Worm (Caenorhabditis elegans) whole organism, L2 larva: ENCODE data around the gene clec-136.

Source experiments
- Y55F3AM.14 ChIP-seq: fragments of 200-800 bp; sonication (Bioruptor generic); optimal IDR thresholded peaks from 2 replicates; lab custom pipeline; 2018; ENCODE audit warnings: mild to moderate bottlenecking, missing genetic modification characterization, missing compliant biosample characterization
- ZK546.5 ChIP-seq: sonication (generic microtip); optimal IDR thresholded peaks from 2 replicates; lab custom pipeline; 2017; ENCODE audit warnings: missing biosample characterization, missing genetic modification characterization
- fos-1 ChIP-seq: fragments of 150-350 bp; optimal IDR thresholded peaks from 2 replicates; lab custom pipeline; 2014; ENCODE audit warnings: missing biosample characterization, missing genetic modification characterization
- ztf-4 ChIP-seq: fragments of 150-350 bp; optimal IDR thresholded peaks from 2 replicates; lab custom pipeline; 2014; ENCODE audit warnings: missing biosample characterization, missing genetic modification characterization

DNA sequence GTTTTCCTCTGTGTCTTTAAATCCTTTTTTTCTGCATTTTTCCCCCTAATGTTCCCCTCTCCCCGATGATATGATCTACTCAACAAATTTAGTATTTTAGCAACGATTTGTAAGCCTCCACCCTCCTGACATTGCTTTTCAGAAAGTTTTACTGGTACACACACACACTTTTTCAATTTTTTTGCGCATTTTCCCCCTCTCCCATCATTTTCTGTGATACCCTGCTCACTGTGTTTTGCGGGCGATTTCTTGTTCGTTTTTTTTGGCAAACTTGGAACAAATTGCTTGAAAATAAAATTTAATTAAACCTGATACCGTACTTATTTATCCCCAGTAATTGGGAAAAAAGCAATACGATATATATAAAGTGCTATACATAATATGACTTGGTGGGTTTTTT lies 25.7 kb downstream of the clec-136 start:
- TF ChIP-seq Y55F3AM.14 (GFP tag; lab: Kevin White, UChicago): no peak
- TF ChIP-seq ztf-4 (tag; lab: Kevin White, UChicago): no peak
- TF ChIP-seq fos-1 (tag; lab: Kevin White, UChicago): no peak
- no peak for TF ChIP-seq ZK546.5 (tag; lab: Kevin White, UChicago)
